Worm (Caenorhabditis elegans) whole organism, L3 larva: ENCODE results near the gene pqn-76.

Source experiments
- R02D3.7 ChIP-seq: fragments of 150-350 bp; optimal IDR thresholded peaks from 2 replicates; lab custom pipeline; 2014; ENCODE audit warnings: missing biosample characterization, missing genetic modification characterization
- ama-1 ChIP-seq: fragments of 150-350 bp; optimal IDR thresholded peaks from 2 replicates; lab custom pipeline; 2018
- ceh-16 ChIP-seq: sonication (generic microtip); optimal IDR thresholded peaks from 2 replicates; lab custom pipeline; 2017; ENCODE audit warnings: missing biosample characterization, missing genetic modification characterization
- ceh-82 ChIP-seq: fragments of 150-350 bp; optimal IDR thresholded peaks from 2 replicates; lab custom pipeline; 2014; ENCODE audit warnings: missing biosample characterization, missing genetic modification characterization
- ceh-9 ChIP-seq: sonication (generic microtip); optimal IDR thresholded peaks from 2 replicates; lab custom pipeline; 2018; ENCODE audit warnings: missing biosample characterization, missing genetic modification characterization
- daf-12 ChIP-seq: fragments of 150-350 bp; optimal IDR thresholded peaks from 2 replicates; lab custom pipeline; 2014; ENCODE audit warnings: missing biosample characterization, missing genetic modification reagents, missing genetic modification characterization
- egl-27 ChIP-seq: sonication (generic microtip); optimal IDR thresholded peaks from 4 replicates; lab custom pipeline; 2017; ENCODE audit warnings: missing biosample characterization, missing genetic modification reagents, missing genetic modification characterization
- egl-5 ChIP-seq: fragments of 150-350 bp; optimal IDR thresholded peaks from 2 replicates; lab custom pipeline; 2017; ENCODE audit warnings: missing biosample characterization, missing genetic modification reagents, missing genetic modification characterization, inconsistent platforms
- elt-1 ChIP-seq: fragments of 150-350 bp; optimal IDR thresholded peaks from 2 replicates; lab custom pipeline; 2014; ENCODE audit warnings: missing biosample characterization, missing genetic modification characterization
- elt-2 ChIP-seq: sonication (generic microtip); optimal IDR thresholded peaks from 2 replicates; lab custom pipeline; 2016; ENCODE audit warnings: missing genetic modification reagents, mild to moderate bottlenecking, missing genetic modification characterization, missing compliant biosample characterization
- elt-3 ChIP-seq, 3 experiments: fragments of 150-350 bp in 1 of 3; sonication (generic microtip) in 2 of 3; optimal IDR thresholded peaks; 2 replicates in 2 of 3; 4 replicates in 1 of 3; lab custom pipeline; 2014 to 2017; ENCODE audit warnings: missing biosample characterization in 3 of 3, missing genetic modification characterization in 3 of 3
- eor-1 ChIP-seq, 2 experiments: fragments of 150-350 bp; optimal IDR thresholded peaks; 2 replicates each; lab custom pipeline; 2014 to 2018; ENCODE audit warnings: missing biosample characterization in 2 of 2, missing genetic modification characterization in 2 of 2
- fkh-10 ChIP-seq: sonication (generic microtip); optimal IDR thresholded peaks from 2 replicates; lab custom pipeline; 2017; ENCODE audit warnings: missing biosample characterization, missing genetic modification reagents, missing genetic modification characterization
- fkh-2 ChIP-seq: fragments of 150-350 bp; optimal IDR thresholded peaks from 2 replicates; lab custom pipeline; 2014; ENCODE audit warnings: missing biosample characterization, missing genetic modification reagents, missing genetic modification characterization
- fos-1 ChIP-seq: fragments of 150-350 bp; optimal IDR thresholded peaks from 2 replicates; lab custom pipeline; 2014; ENCODE audit warnings: missing biosample characterization, missing genetic modification characterization
- hmg-11 ChIP-seq: sonication (generic microtip); optimal IDR thresholded peaks from 2 replicates; lab custom pipeline; 2016; ENCODE audit warnings: missing genetic modification characterization, missing compliant biosample characterization
- jun-1 ChIP-seq: fragments of 150-350 bp; optimal IDR thresholded peaks from 2 replicates; lab custom pipeline; 2014; ENCODE audit warnings: missing biosample characterization, missing genetic modification reagents, missing genetic modification characterization
- lin-15B ChIP-seq: fragments of 150-350 bp; optimal IDR thresholded peaks from 2 replicates; lab custom pipeline; 2014; ENCODE audit warnings: missing biosample characterization, missing genetic modification characterization
- lin-39 ChIP-seq: fragments of 150-350 bp; optimal IDR thresholded peaks from 2 replicates; lab custom pipeline; 2018; ENCODE audit warnings: missing biosample characterization, missing genetic modification reagents, missing genetic modification characterization
- lsy-12 ChIP-seq: sonication (generic microtip); optimal IDR thresholded peaks from 2 replicates; lab custom pipeline; 2016; ENCODE audit warnings: mild to moderate bottlenecking, missing genetic modification characterization, missing compliant biosample characterization
- mdl-1 ChIP-seq: fragments of 150-350 bp; optimal IDR thresholded peaks from 2 replicates; lab custom pipeline; 2014; ENCODE audit warnings: missing biosample characterization, missing genetic modification characterization
- mml-1 ChIP-seq: fragments of 150-350 bp; sonication (generic microtip); optimal IDR thresholded peaks from 3 replicates; lab custom pipeline; 2014; ENCODE audit warnings: missing biosample characterization, missing genetic modification characterization
- nfya-1 ChIP-seq: sonication (generic microtip); optimal IDR thresholded peaks from 2 replicates; lab custom pipeline; 2017; ENCODE audit warnings: missing genetic modification characterization, mild to moderate bottlenecking, missing compliant biosample characterization, antibody characterized with exemption, moderate library complexity; ENCODE audit not compliant: insufficient read depth
- nhr-11 ChIP-seq: fragments of 150-350 bp; optimal IDR thresholded peaks from 2 replicates; lab custom pipeline; 2014; ENCODE audit warnings: missing biosample characterization, missing genetic modification characterization
- nhr-12 ChIP-seq: fragments of 150-350 bp; optimal IDR thresholded peaks from 2 replicates; lab custom pipeline; 2014; ENCODE audit warnings: missing biosample characterization, missing genetic modification characterization
- nhr-23 ChIP-seq: fragments of 150-350 bp; optimal IDR thresholded peaks from 2 replicates; lab custom pipeline; 2014; ENCODE audit warnings: missing biosample characterization, missing genetic modification reagents, missing genetic modification characterization
- nhr-25 ChIP-seq: sonication (generic microtip); optimal IDR thresholded peaks from 2 replicates; lab custom pipeline; 2017; ENCODE audit warnings: missing biosample characterization, missing genetic modification characterization
- nhr-28 ChIP-seq: fragments of 150-350 bp; optimal IDR thresholded peaks from 2 replicates; lab custom pipeline; 2014; ENCODE audit warnings: missing biosample characterization, missing genetic modification characterization
- nhr-43 ChIP-seq: sonication (generic microtip); optimal IDR thresholded peaks from 2 replicates; lab custom pipeline; 2016; ENCODE audit warnings: mild to moderate bottlenecking, missing genetic modification characterization, missing compliant biosample characterization; ENCODE audit not compliant: poor library complexity, severe bottlenecking
- nhr-67 ChIP-seq: fragments of 150-350 bp; optimal IDR thresholded peaks from 2 replicates; lab custom pipeline; 2014; ENCODE audit warnings: missing biosample characterization, missing genetic modification characterization
- nhr-76 ChIP-seq: fragments of 150-350 bp; sonication (generic microtip); optimal IDR thresholded peaks from 5 replicates; lab custom pipeline; 2014; ENCODE audit warnings: missing biosample characterization, missing genetic modification characterization
- nhr-77 ChIP-seq: fragments of 150-350 bp; optimal IDR thresholded peaks from 2 replicates; lab custom pipeline; 2014; ENCODE audit warnings: missing biosample characterization, missing genetic modification characterization
- pha-4 ChIP-seq: fragments of 150-350 bp; optimal IDR thresholded peaks from 2 replicates; lab custom pipeline; 2014; ENCODE audit warnings: missing biosample characterization, missing genetic modification reagents, missing genetic modification characterization
- pqm-1 ChIP-seq: fragments of 150-350 bp; optimal IDR thresholded peaks from 2 replicates; lab custom pipeline; 2017; ENCODE audit warnings: missing biosample characterization, missing genetic modification characterization, inconsistent platforms
- sea-2 ChIP-seq: fragments of 150-350 bp; sonication (generic microtip); optimal IDR thresholded peaks from 4 replicates; lab custom pipeline; 2014; ENCODE audit warnings: missing biosample characterization, missing genetic modification reagents, missing genetic modification characterization
- snpc-4 ChIP-seq: fragments of 150-350 bp; optimal IDR thresholded peaks from 2 replicates; lab custom pipeline; 2014; ENCODE audit warnings: missing biosample characterization, missing genetic modification characterization
- tbx-2 ChIP-seq: sonication (generic microtip); optimal IDR thresholded peaks from 2 replicates; lab custom pipeline; 2016; ENCODE audit warnings: mild to moderate bottlenecking, missing genetic modification characterization, missing compliant biosample characterization
- unc-39 ChIP-seq: sonication (generic microtip); optimal IDR thresholded peaks from 4 replicates; lab custom pipeline; 2017; ENCODE audit warnings: missing biosample characterization, missing genetic modification characterization
- unc-62 ChIP-seq: fragments of 150-350 bp; sonication (generic microtip); optimal IDR thresholded peaks from 4 replicates; lab custom pipeline; 2014; ENCODE audit warnings: missing biosample characterization, missing genetic modification reagents, missing genetic modification characterization
- ztf-11 ChIP-seq: fragments of 150-350 bp; optimal IDR thresholded peaks from 2 replicates; lab custom pipeline; 2014; ENCODE audit warnings: missing biosample characterization, missing genetic modification characterization
- ztf-4 ChIP-seq: fragments of 150-350 bp; optimal IDR thresholded peaks from 2 replicates; lab custom pipeline; 2014; ENCODE audit warnings: missing biosample characterization, missing genetic modification characterization

The pqn-76 gene

ce11 chrIV:15570770-15571169 is 8.1 kb upstream of the pqn-76 start (continued):
- TF ChIP-seq mdl-1 (tag; lab: Kevin White, UChicago): peak; percentile 15
- TF ChIP-seq fkh-2: no peak
- peak; percentile 98 for TF ChIP-seq hmg-11
- TF ChIP-seq, all 47 proteins: peak for 26

ce11 chrIV:15571652-15572051 is 7.2 kb upstream of the pqn-76 start:
- no peak for TF ChIP-seq eor-1 (tag; optimal IDR thresholded peaks at IDR 0.05; lab: Kevin White, UChicago)
- no peak for TF ChIP-seq ceh-9 (tag; lab: Kevin White, UChicago)
- no peak for TF ChIP-seq egl-27 (tag; lab: Kevin White, UChicago)
- no peak for TF ChIP-seq ztf-4 (tag; lab: Kevin White, UChicago)
- no peak for TF ChIP-seq sea-2 (GFP tag; lab: Kevin White, UChicago)
- TF ChIP-seq elt-3 (tag; optimal IDR thresholded peaks at IDR 0.05; lab: Kevin White, UChicago): no peak
- TF ChIP-seq hmg-11: no peak
- TF ChIP-seq tbx-2 (tag; lab: Kevin White, UChicago): no peak
- no peak for TF ChIP-seq jun-1
- no peak for TF ChIP-seq R02D3.7 (tag; lab: Kevin White, UChicago)
- TF ChIP-seq lin-15B: no peak
- TF ChIP-seq elt-2 (tag; lab: Kevin White, UChicago): no peak

ce11 chrIV:15572106-15572505 is 6.8 kb upstream of the pqn-76 start:
- no peak for TF ChIP-seq R02D3.7 (tag; lab: Kevin White, UChicago)
- no peak for TF ChIP-seq pqm-1 (tag; lab: Kevin White, UChicago)
- TF ChIP-seq nhr-43 (tag; lab: Kevin White, UChicago): no peak
- no peak for TF ChIP-seq nhr-11 (tag; lab: Kevin White, UChicago)
- no peak for TF ChIP-seq elt-2 (tag; lab: Kevin White, UChicago)
- TF ChIP-seq ceh-82 (tag; lab: Kevin White, UChicago): no peak
- no peak for TF ChIP-seq hmg-11
- TF ChIP-seq lsy-12 (tag; lab: Kevin White, UChicago): no peak
- TF ChIP-seq ztf-11: no peak
- TF ChIP-seq ama-1 (lab: Kevin White, UChicago): no peak
- TF ChIP-seq ceh-16 (tag; lab: Kevin White, UChicago): no peak
- no peak for TF ChIP-seq fos-1
- no peak for TF ChIP-seq daf-12 (tag; lab: Kevin White, UChicago)
- TF ChIP-seq egl-5 (tag; lab: Kevin White, UChicago): no peak
- TF ChIP-seq eor-1 (tag; optimal IDR thresholded peaks at IDR 0.05; lab: Kevin White, UChicago): no peak
- TF ChIP-seq nhr-28 (tag; lab: Kevin White, UChicago): no peak

ce11 chrIV:15573863-15574262 is 5.0 kb upstream of the pqn-76 start:
- TF ChIP-seq nhr-25 (tag; lab: Kevin White, UChicago): peak; percentile 11
- TF ChIP-seq nhr-43 (tag; lab: Kevin White, UChicago): no peak
- no peak for TF ChIP-seq ceh-82 (tag; lab: Kevin White, UChicago)
- no peak for TF ChIP-seq ceh-16 (tag; lab: Kevin White, UChicago)
- peak; percentile 30 for TF ChIP-seq pqm-1 (tag; lab: Kevin White, UChicago)
- no peak for TF ChIP-seq lin-15B
- TF ChIP-seq nhr-23 (tag; lab: Kevin White, UChicago): no peak
- TF ChIP-seq nhr-12 (tag; lab: Kevin White, UChicago): no peak
- no peak for TF ChIP-seq unc-39 (tag; lab: Kevin White, UChicago)
- TF ChIP-seq ama-1 (lab: Kevin White, UChicago): no peak
- TF ChIP-seq nfya-1 (tag; lab: Kevin White, UChicago): peak; percentile 70
- TF ChIP-seq unc-62 (GFP tag; lab: Kevin White, UChicago): no peak
- TF ChIP-seq fkh-10 (GFP tag; lab: Kevin White, UChicago): no peak
- TF ChIP-seq elt-3 (tag; optimal IDR thresholded peaks at IDR 0.05; lab: Kevin White, UChicago): no peak
- no peak for TF ChIP-seq nhr-67 (tag; lab: Kevin White, UChicago)
- TF ChIP-seq mml-1 (tag; lab: Kevin White, UChicago): no peak
- TF ChIP-seq hmg-11: peak; percentile 64
- no peak for TF ChIP-seq snpc-4
- no peak for TF ChIP-seq lin-39
- TF ChIP-seq elt-1 (tag; lab: Kevin White, UChicago): no peak
- TF ChIP-seq egl-27 (tag; lab: Kevin White, UChicago): no peak
- no peak for TF ChIP-seq eor-1 (tag; optimal IDR thresholded peaks at IDR 0.05; lab: Kevin White, UChicago)
- TF ChIP-seq nhr-76 (tag; lab: Kevin White, UChicago): no peak
- peak; percentile 81 for TF ChIP-seq pha-4 (tag; lab: Kevin White, UChicago)
- TF ChIP-seq fkh-2: no peak
- no peak for TF ChIP-seq nhr-77 (tag; lab: Kevin White, UChicago)
- TF ChIP-seq jun-1: peak; percentile 11
